Worm (Caenorhabditis elegans): ENCODE measurements around the gene cutl-27.

The cutl-27 gene

DNA sequence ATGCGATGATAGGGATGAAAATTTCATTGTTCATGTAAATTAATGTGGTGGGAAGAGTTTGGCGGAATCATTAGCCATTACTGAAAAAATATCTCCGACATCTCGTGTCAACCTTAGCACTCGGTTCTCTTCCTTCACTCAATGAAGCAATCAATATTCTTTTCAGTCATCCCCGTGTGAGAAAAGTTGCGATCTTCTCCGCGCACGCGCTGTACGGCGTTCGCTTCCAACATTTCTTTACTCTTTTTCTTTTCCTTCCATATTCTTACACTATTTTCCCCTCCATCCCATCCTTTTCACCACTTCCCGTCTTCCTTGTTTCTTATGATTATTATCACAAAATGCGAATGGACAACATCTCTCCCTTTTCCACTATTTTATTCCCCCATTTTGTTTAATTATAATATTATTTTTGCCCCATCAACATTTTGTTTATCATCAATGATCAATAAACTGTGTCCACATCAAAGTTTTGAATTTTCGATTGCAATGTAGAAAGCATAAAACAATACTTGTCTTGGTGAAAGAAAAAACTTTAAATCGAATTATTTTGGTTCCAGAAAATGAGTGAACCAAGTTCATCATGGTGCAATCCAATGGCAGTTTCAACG, 18.2 kb upstream of the cutl-27 start, which contains the start of gene mob-1 (continued):
- TF ChIP-seq aha-1 (tag) = peak; percentile 38
- TF ChIP-seq nhr-41 (GFP tag; IDR thresholded peaks at IDR 0.05) = no peak
- no peak for TF ChIP-seq dmd-8 (GFP tag; IDR thresholded peaks at IDR 0.05)
- no peak for TF ChIP-seq nhr-48 (tag; optimal IDR thresholded peaks at IDR 0.05)
- peak; percentile 54 for TF ChIP-seq hlh-30 (tag; optimal IDR thresholded peaks at IDR 0.05; ENCODE audit: insufficient read depth)
- no peak for TF ChIP-seq duxl-1 (tag; optimal IDR thresholded peaks at IDR 0.05; ENCODE audit: poor library complexity)
- TF ChIP-seq hif-1 (tag; optimal IDR thresholded peaks at IDR 0.05) = no peak

DNA sequence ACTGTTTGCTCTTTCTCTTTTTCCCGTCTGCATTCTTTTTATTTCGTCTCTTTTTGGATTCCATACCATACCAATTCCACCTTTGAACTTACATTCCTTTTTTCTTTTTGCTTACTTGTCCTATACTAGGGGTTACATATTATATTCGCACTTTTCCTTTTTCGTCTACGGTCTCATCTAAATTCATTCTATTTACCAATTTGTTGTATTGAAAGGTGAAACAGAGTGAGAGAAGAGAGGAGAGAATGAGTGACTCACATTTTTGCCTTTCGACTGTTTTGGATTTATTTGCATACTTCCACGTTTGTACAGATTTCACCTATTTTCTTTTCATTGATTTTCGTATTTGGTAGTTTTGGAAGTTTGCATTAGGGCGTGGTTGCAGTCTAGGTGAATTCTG, 14.9 kb upstream of the cutl-27 start:
- peak; percentile 28 for TF ChIP-seq dve-1 (tag; optimal IDR thresholded peaks at IDR 0.05; ENCODE audit: insufficient read depth)
- no peak for TF ChIP-seq mdl-1 (tag; optimal IDR thresholded peaks at IDR 0.05)
- peak; percentile 86 for TF ChIP-seq nhr-6 (tag; optimal IDR thresholded peaks at IDR 0.05)
- no peak for TF ChIP-seq daf-16 (GFP tag; optimal IDR thresholded peaks at IDR 0.05)
- peak; percentile 32 for TF ChIP-seq daf-16 (tag; optimal IDR thresholded peaks at IDR 0.05)
- no peak for TF ChIP-seq T26A8.4 (GFP tag; IDR thresholded peaks at IDR 0.05)
- no peak for TF ChIP-seq ZK546.5 (tag; optimal IDR thresholded peaks at IDR 0.05)

DNA sequence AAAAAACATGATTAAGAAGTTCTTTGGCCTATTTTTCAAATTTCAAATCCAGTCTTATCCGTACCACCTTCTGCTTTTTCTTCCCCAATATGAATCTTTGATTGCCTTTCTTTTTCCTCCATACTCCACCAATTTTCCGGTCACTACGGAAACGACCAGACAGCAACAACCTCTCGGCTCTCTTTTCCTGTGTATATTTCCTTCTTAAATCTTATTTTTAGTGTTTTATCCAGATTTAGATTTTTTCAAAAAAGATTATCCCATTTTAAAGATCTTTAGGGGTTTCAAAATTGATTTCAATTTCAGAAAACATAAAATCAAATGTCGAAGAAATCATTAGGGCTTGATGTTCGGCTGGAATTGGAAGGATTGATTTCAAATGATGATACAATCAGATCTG, 14.1 kb upstream of the cutl-27 start, which contains the start of gene trpa-1:
trpa-1 (plus strand) TSS at position 301 of the 400 bp plus-strand sequence.
- TF ChIP-seq lin-15B (tag; optimal IDR thresholded peaks at IDR 0.05) (no peak), F37D6.2 (tag; optimal IDR thresholded peaks at IDR 0.05) (no peak), hlh-30 (tag; optimal IDR thresholded peaks at IDR 0.05; ENCODE audit: insufficient read depth) (no peak), nhr-28 (tag; optimal IDR thresholded peaks at IDR 0.05) (no peak), ceh-82 (tag; optimal IDR thresholded peaks at IDR 0.05) (no peak), daf-12 (tag; optimal IDR thresholded peaks at IDR 0.05) (no peak), tra-1 (GFP tag; IDR thresholded peaks at IDR 0.05) (no peak), ces-1 (GFP tag; optimal IDR thresholded peaks at IDR 0.05) (no peak), lin-39 (tag; optimal IDR thresholded peaks at IDR 0.05) (no peak), R02D3.7 (tag; optimal IDR thresholded peaks at IDR 0.05) (no peak), dmd-9 (GFP tag; IDR thresholded peaks at IDR 0.05) (no peak), lim-7 (GFP tag; IDR thresholded peaks at IDR 0.05) (no peak), set-16 (GFP tag; IDR thresholded peaks at IDR 0.05) (no peak), lsy-2 (tag; optimal IDR thresholded peaks at IDR 0.05) (no peak), ZK546.5 (tag; optimal IDR thresholded peaks at IDR 0.05) (no peak), T20F7.1 (GFP tag; optimal IDR thresholded peaks at IDR 0.05) (no peak), nhr-102 (tag; optimal IDR thresholded peaks at IDR 0.05) (no peak)

DNA sequence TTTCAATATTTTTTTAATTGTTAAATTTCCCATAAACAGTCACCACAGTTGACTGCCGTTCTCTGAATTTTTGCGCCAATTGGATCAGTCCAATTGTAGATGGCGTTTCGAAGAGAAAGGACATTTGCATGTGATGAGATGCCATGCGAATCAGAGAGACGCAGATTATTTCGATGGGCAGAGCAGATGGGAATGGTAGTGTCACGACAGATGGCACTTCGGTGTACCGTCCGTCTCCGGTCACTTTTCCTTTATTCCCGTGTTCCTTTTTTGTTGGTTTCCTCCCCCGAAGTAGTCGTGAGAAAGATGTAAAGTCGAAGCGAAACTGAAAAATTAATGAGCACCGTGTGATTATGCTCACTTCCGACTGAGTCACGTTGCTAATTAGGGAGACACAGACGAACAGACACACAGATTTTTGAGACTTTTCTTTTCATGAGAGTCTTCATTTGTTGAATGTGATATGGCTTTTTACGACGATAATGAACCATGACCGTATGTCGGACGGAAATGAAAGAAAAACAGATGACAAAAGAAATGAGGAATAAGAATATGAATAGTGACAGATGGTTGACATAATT, 10.6 kb upstream of the cutl-27 start:
- TF ChIP-seq dmd-8 (GFP tag; IDR thresholded peaks at IDR 0.05) (0 out of 2 replicates have a peak, but pooled peaks have one; percentile 42), lin-39 (tag; optimal IDR thresholded peaks at IDR 0.05) (no peak), cey-2 (tag; optimal IDR thresholded peaks at IDR 0.05; ENCODE audit: borderline replicate concordance, insufficient read depth) (no peak)

DNA sequence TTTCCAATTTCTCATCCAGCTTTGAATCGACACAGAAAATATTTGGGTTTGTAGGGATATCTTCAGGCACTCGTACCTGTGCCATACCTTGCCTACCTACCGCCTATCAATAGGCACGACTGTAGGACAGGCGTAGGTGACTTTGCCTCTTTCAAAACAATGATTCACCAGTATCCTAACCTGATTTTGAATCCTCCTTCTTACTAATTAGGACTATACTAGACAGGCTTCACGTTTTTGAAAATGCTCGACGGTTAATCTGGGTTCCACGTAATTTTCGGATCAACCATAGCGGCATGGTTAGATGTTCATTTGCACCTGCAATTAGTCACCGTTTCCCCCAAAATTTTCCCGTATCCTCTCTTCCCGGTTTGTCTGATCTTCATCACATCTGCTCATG, 9.9 kb upstream of the cutl-27 start:
- TF ChIP-seq unc-62 (GFP tag; optimal IDR thresholded peaks at IDR 0.05 in 1 of 2) = peak in 1 of 2 experiments; percentile 65
- TF ChIP-seq unc-62 (tag; optimal IDR thresholded peaks at IDR 0.05) = no peak
- TF ChIP-seq aha-1 (tag) = peak; percentile 53
- TF ChIP-seq F49E8.2 (tag; optimal IDR thresholded peaks at IDR 0.05; ENCODE audit: borderline replicate concordance) = no peak
